Fruit fly (Drosophila melanogaster) whole organism, pupa: ENCODE measurements around the gene CG14086.
A peak's percentile ranks its signal among the peaks of the same experiment; 100 is the strongest.

Experiments
- CG10348 ChIP-seq: fragments of 200-800 bp; sonication (Bioruptor generic); IDR thresholded peaks from 2 replicates; pipeline ENCODE4 v1.3.6; 2022; ENCODE audit warnings: missing biosample characterization, missing genetic modification characterization
- CG12605 ChIP-seq: fragments of 200-800 bp; sonication (Bioruptor generic); IDR thresholded peaks from 2 replicates; pipeline ENCODE4 v1.3.6; 2022; ENCODE audit warnings: missing biosample characterization, missing genetic modification characterization
- CG13204 ChIP-seq: fragments of 200-800 bp; sonication (Bioruptor generic); optimal IDR thresholded peaks from 2 replicates; lab custom pipeline; 2018; ENCODE audit warnings: missing biosample characterization, mild to moderate bottlenecking, missing genetic modification characterization, moderate library complexity
- CG14655 ChIP-seq: fragments of 200-800 bp; sonication (Bioruptor generic); optimal IDR thresholded peaks from 3 replicates; lab custom pipeline; 2017; ENCODE audit warnings: mild to moderate bottlenecking, missing biosample characterization, missing genetic modification reagents, missing genetic modification characterization
- CG15710 ChIP-seq: fragments of 200-800 bp; sonication (Bioruptor generic); optimal IDR thresholded peaks from 2 replicates; lab custom pipeline; 2018; ENCODE audit warnings: missing biosample characterization, mild to moderate bottlenecking, missing genetic modification characterization, moderate library complexity
- CG17806 ChIP-seq: fragments of 200-800 bp; sonication (Bioruptor generic); optimal IDR thresholded peaks from 2 replicates; lab custom pipeline; 2018; ENCODE audit warnings: missing biosample characterization, mild to moderate bottlenecking, missing genetic modification characterization, moderate library complexity
- CG32121 ChIP-seq: fragments of 200-800 bp; sonication (Bioruptor generic); IDR thresholded peaks from 2 replicates; pipeline ENCODE4 v1.3.6; 2022; ENCODE audit warnings: missing biosample characterization, missing genetic modification characterization
- CG34367 ChIP-seq: fragments of 200-800 bp; sonication (Bioruptor generic); optimal IDR thresholded peaks from 2 replicates; lab custom pipeline; 2018; ENCODE audit warnings: missing biosample characterization, mild to moderate bottlenecking, missing genetic modification characterization
- CG4496 ChIP-seq: fragments of 200-800 bp; sonication (Bioruptor generic); IDR thresholded peaks from 3 replicates; pipeline ENCODE4 v1.3.6; 2022; ENCODE audit warnings: missing biosample characterization, missing genetic modification characterization
- CG8159 ChIP-seq: fragments of 200-800 bp; sonication (Bioruptor generic); optimal IDR thresholded peaks from 3 replicates; lab custom pipeline; 2018; ENCODE audit warnings: missing biosample characterization, mild to moderate bottlenecking, missing genetic modification characterization, moderate library complexity
- CG8301 ChIP-seq: fragments of 200-800 bp; sonication (Bioruptor generic); optimal IDR thresholded peaks from 2 replicates; lab custom pipeline; 2018; ENCODE audit warnings: missing biosample characterization, mild to moderate bottlenecking, missing genetic modification characterization
- CG9948 ChIP-seq: fragments of 200-800 bp; sonication (Bioruptor generic); optimal IDR thresholded peaks from 2 replicates; lab custom pipeline; 2018; ENCODE audit warnings: missing biosample characterization, mild to moderate bottlenecking, missing genetic modification characterization, moderate library complexity
- D1 ChIP-seq: fragments of 200-800 bp; sonication (Bioruptor generic); optimal IDR thresholded peaks from 2 replicates; lab custom pipeline; 2018; ENCODE audit warnings: missing biosample characterization, mild to moderate bottlenecking, missing genetic modification characterization, moderate library complexity
- EcR ChIP-seq: fragments of 200-800 bp; sonication (Bioruptor generic); optimal IDR thresholded peaks from 3 replicates; lab custom pipeline; 2019; ENCODE audit warnings: missing biosample characterization, missing genetic modification characterization, mild to moderate bottlenecking, moderate library complexity, missing genetic modification reagents
- Ets98B ChIP-seq: fragments of 200-800 bp; sonication (Bioruptor generic); IDR thresholded peaks from 2 replicates; pipeline ENCODE4 v1.3.6; 2022; ENCODE audit warnings: missing biosample characterization, missing genetic modification characterization
- Pif1A ChIP-seq: fragments of 200-800 bp; sonication (Bioruptor generic); optimal IDR thresholded peaks from 3 replicates; lab custom pipeline; 2016; ENCODE audit warnings: missing biosample characterization, missing genetic modification characterization
- Pif1B ChIP-seq: fragments of 200-800 bp; sonication (Bioruptor generic); optimal IDR thresholded peaks from 3 replicates; lab custom pipeline; 2016; ENCODE audit warnings: missing biosample characterization, missing genetic modification characterization
- Snoo ChIP-seq: fragments of 200-800 bp; sonication (Bioruptor generic); optimal IDR thresholded peaks from 3 replicates; lab custom pipeline; 2017; ENCODE audit warnings: missing biosample characterization, mild to moderate bottlenecking, missing genetic modification characterization, inconsistent platforms
- fd96Ca ChIP-seq: fragments of 200-800 bp; sonication (Bioruptor generic); IDR thresholded peaks from 3 replicates; pipeline ENCODE4 v1.3.6; 2022; ENCODE audit warnings: missing biosample characterization, missing genetic modification characterization
- gl ChIP-seq: fragments of 200-800 bp; sonication (Bioruptor generic); optimal IDR thresholded peaks from 2 replicates; lab custom pipeline; 2018; ENCODE audit warnings: missing biosample characterization, mild to moderate bottlenecking, missing genetic modification characterization
- rn ChIP-seq: fragments of 200-800 bp; sonication (Bioruptor generic); IDR thresholded peaks from 2 replicates; pipeline ENCODE4 v1.3.6; 2022; ENCODE audit warnings: missing biosample characterization, missing genetic modification characterization

CG14086 gene

dm6 chr3L:19263480-19264140 lies 12.0 kb upstream of the CG14086 start, which contains the start of the genes CG42374 and Mettl5:
CG42374 (plus strand) TSS chr3L:19263766.
Mettl5 (plus strand) TSS chr3L:19263766.
- no peak for TF ChIP-seq gl (tag; lab: Kevin White, UChicago)
- no peak for TF ChIP-seq fd96Ca (GFP tag; lab: Robert Waterston, UW)
- peak; percentile 30 for TF ChIP-seq Pif1A (GFP tag; lab: Kevin White, UChicago)
- peak; percentile 33 for TF ChIP-seq CG9948 (tag; lab: Kevin White, UChicago)
- TF ChIP-seq rn (GFP tag; lab: Robert Waterston, UW): no peak
- TF ChIP-seq Snoo (tag; lab: Kevin White, UChicago): peak; percentile 35
- TF ChIP-seq Pif1B (GFP tag; lab: Kevin White, UChicago): peak; percentile 27
- TF ChIP-seq CG8159 (tag; lab: Kevin White, UChicago): peak; percentile 52
- peak; percentile 46; the same call in 1 of the 2 replicates for TF ChIP-seq Ets98B (GFP tag; lab: Robert Waterston, UW)
- TF ChIP-seq CG12605: peak; percentile 65; the same call in 1 of the 2 replicates
- TF ChIP-seq EcR (GFP tag; lab: Kevin White, UChicago): no peak
- TF ChIP-seq CG15710 (tag; lab: Kevin White, UChicago): peak; percentile 33
- TF ChIP-seq CG8301: peak; percentile 44
- TF ChIP-seq CG14655 (GFP tag; lab: Kevin White, UChicago): no peak
- TF ChIP-seq CG4496 (GFP tag; lab: Robert Waterston, UW): peak; percentile 49; the same call in 1 of the 3 replicates
- peak; percentile 34 for TF ChIP-seq CG17806 (tag; lab: Kevin White, UChicago)

DNA sequence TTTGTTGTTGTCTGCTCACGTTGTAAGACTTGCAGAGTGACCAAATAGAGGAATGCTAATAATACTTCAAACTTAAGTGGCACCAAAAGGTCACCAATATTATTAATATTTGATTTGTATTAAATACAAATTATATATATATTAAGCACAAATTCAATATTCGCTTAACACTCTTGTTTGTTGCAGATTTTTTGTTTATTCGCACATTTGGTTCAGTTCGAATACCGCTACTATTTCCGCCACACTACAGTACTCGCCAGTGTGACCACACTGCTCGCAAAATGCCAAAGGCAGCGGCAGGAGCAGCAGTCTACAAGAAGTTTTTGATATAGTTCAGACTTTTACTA lies 11.5 kb upstream of the CG14086 start, which contains the start of gene Max:
Gene Max, minus strand, starts transcription at position 44 of the 347 bp plus-strand sequence.
- TF ChIP-seq Ets98B (GFP tag; lab: Robert Waterston, UW) (peak; percentile 72), CG4496 (GFP tag; lab: Robert Waterston, UW) (peak; percentile 85), CG14655 (GFP tag; lab: Kevin White, UChicago) (peak; percentile 62), CG17806 (tag; lab: Kevin White, UChicago) (peak; percentile 54), Pif1A (GFP tag; lab: Kevin White, UChicago) (peak; percentile 15), CG10348 (GFP tag; lab: Robert Waterston, UW) (no peak), EcR (GFP tag; lab: Kevin White, UChicago) (peak; percentile 24), CG8301 (peak; percentile 46), CG32121 (peak; percentile 68; the same call in 1 of the 2 replicates), CG8159 (tag; lab: Kevin White, UChicago) (peak; percentile 69), gl (tag; lab: Kevin White, UChicago) (peak; percentile 7), fd96Ca (GFP tag; lab: Robert Waterston, UW) (peak; percentile 48; the same call in 1 of the 3 replicates), CG15710 (tag; lab: Kevin White, UChicago) (peak; percentile 64), Pif1B (GFP tag; lab: Kevin White, UChicago) (peak; percentile 20), Snoo (tag; lab: Kevin White, UChicago) (peak; percentile 2), CG34367 (tag; lab: Kevin White, UChicago) (peak; percentile 40), CG9948 (tag; lab: Kevin White, UChicago) (peak; percentile 40), CG13204 (GFP tag; lab: Kevin White, UChicago) (no peak), D1 (tag; lab: Kevin White, UChicago) (no peak), CG12605 (peak; percentile 38; the same call in 1 of the 2 replicates), rn (GFP tag; lab: Robert Waterston, UW) (no peak)

DNA sequence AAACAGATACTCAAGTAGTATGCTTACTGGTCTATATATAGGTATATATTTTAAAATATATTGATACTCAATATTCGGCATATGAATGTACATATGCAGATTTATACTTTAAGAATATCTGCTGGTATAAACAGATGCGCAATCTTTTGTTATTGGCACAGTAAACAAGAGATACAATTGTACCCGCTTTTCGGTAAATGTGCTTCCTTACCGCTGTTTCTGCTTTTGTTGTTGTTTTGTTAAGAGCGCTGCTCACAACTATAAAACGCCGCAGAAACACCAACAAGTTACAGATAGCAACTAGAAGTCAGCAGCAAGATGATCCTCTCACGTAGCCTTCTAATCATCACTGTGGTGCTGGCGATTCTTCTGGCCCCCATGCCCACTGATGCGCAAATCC lies 9.8 kb upstream of the CG14086 start, which contains the start of gene CG45081:
Gene CG45081, plus strand, starts transcription at position 301 of the 400 bp plus-strand sequence.
- TF ChIP-seq Ets98B (GFP tag; lab: Robert Waterston, UW) (no peak), D1 (tag; lab: Kevin White, UChicago) (no peak), CG14655 (GFP tag; lab: Kevin White, UChicago) (no peak), fd96Ca (GFP tag; lab: Robert Waterston, UW) (no peak)

- TF ChIP-seq CG32121 (no peak), CG13204 (GFP tag; lab: Kevin White, UChicago) (peak; percentile 64), fd96Ca (GFP tag; lab: Robert Waterston, UW) (0 out of 3 replicates have a peak, but pooled peaks have one; percentile 35), D1 (tag; lab: Kevin White, UChicago) (no peak), CG8159 (tag; lab: Kevin White, UChicago) (no peak), Ets98B (GFP tag; lab: Robert Waterston, UW) (peak; percentile 41; the same call in 1 of the 2 replicates)
These were observed 6.7 kb upstream of the CG14086 start, which contains the start of the genes Aldh7A1 and CG14085 for dm6 chr3L:19268720-19269401. Aldh7A1 (minus strand) TSS chr3L:19268913. CG14085 (plus strand) TSS chr3L:19269351.

dm6 chr3L:19270542-19270941 lies 5.0 kb upstream of the CG14086 start, which contains the start of gene CG14088:
CG14088 (minus strand) TSS chr3L:19270642.
- no peak for TF ChIP-seq EcR (GFP tag; lab: Kevin White, UChicago)
- TF ChIP-seq CG8159 (tag; lab: Kevin White, UChicago): no peak
- no peak for TF ChIP-seq CG4496 (GFP tag; lab: Robert Waterston, UW)
- TF ChIP-seq CG9948 (tag; lab: Kevin White, UChicago): no peak
- TF ChIP-seq fd96Ca (GFP tag; lab: Robert Waterston, UW): no peak
- no peak for TF ChIP-seq CG15710 (tag; lab: Kevin White, UChicago)
- TF ChIP-seq CG8301: no peak
